Fruit fly (Drosophila melanogaster) whole organism, pupa: ENCODE data around the gene CG11052.

Source experiments
- CG10348 ChIP-seq: fragments of 200-800 bp; sonication (Bioruptor generic); IDR thresholded peaks from 2 replicates; pipeline ENCODE4 v1.3.6; 2022; ENCODE audit warnings: missing biosample characterization, missing genetic modification characterization
- CG17806 ChIP-seq: fragments of 200-800 bp; sonication (Bioruptor generic); optimal IDR thresholded peaks from 2 replicates; lab custom pipeline; 2018; ENCODE audit warnings: missing biosample characterization, mild to moderate bottlenecking, missing genetic modification characterization, moderate library complexity
- CG34367 ChIP-seq: fragments of 200-800 bp; sonication (Bioruptor generic); optimal IDR thresholded peaks from 2 replicates; lab custom pipeline; 2018; ENCODE audit warnings: missing biosample characterization, mild to moderate bottlenecking, missing genetic modification characterization
- CG8159 ChIP-seq: fragments of 200-800 bp; sonication (Bioruptor generic); optimal IDR thresholded peaks from 3 replicates; lab custom pipeline; 2018; ENCODE audit warnings: missing biosample characterization, mild to moderate bottlenecking, missing genetic modification characterization, moderate library complexity
- CG8301 ChIP-seq: fragments of 200-800 bp; sonication (Bioruptor generic); optimal IDR thresholded peaks from 2 replicates; lab custom pipeline; 2018; ENCODE audit warnings: missing biosample characterization, mild to moderate bottlenecking, missing genetic modification characterization
- D1 ChIP-seq: fragments of 200-800 bp; sonication (Bioruptor generic); optimal IDR thresholded peaks from 2 replicates; lab custom pipeline; 2018; ENCODE audit warnings: missing biosample characterization, mild to moderate bottlenecking, missing genetic modification characterization, moderate library complexity
- EcR ChIP-seq: fragments of 200-800 bp; sonication (Bioruptor generic); optimal IDR thresholded peaks from 3 replicates; lab custom pipeline; 2019; ENCODE audit warnings: missing biosample characterization, missing genetic modification characterization, mild to moderate bottlenecking, moderate library complexity, missing genetic modification reagents
- Ets98B ChIP-seq: fragments of 200-800 bp; sonication (Bioruptor generic); IDR thresholded peaks from 2 replicates; pipeline ENCODE4 v1.3.6; 2022; ENCODE audit warnings: missing biosample characterization, missing genetic modification characterization
- Pif1B ChIP-seq: fragments of 200-800 bp; sonication (Bioruptor generic); optimal IDR thresholded peaks from 3 replicates; lab custom pipeline; 2016; ENCODE audit warnings: missing biosample characterization, missing genetic modification characterization
- Snoo ChIP-seq: fragments of 200-800 bp; sonication (Bioruptor generic); optimal IDR thresholded peaks from 3 replicates; lab custom pipeline; 2017; ENCODE audit warnings: missing biosample characterization, mild to moderate bottlenecking, missing genetic modification characterization, inconsistent platforms
- fd96Ca ChIP-seq: fragments of 200-800 bp; sonication (Bioruptor generic); IDR thresholded peaks from 3 replicates; pipeline ENCODE4 v1.3.6; 2022; ENCODE audit warnings: missing biosample characterization, missing genetic modification characterization
- gl ChIP-seq: fragments of 200-800 bp; sonication (Bioruptor generic); optimal IDR thresholded peaks from 2 replicates; lab custom pipeline; 2018; ENCODE audit warnings: missing biosample characterization, mild to moderate bottlenecking, missing genetic modification characterization

DNA sequence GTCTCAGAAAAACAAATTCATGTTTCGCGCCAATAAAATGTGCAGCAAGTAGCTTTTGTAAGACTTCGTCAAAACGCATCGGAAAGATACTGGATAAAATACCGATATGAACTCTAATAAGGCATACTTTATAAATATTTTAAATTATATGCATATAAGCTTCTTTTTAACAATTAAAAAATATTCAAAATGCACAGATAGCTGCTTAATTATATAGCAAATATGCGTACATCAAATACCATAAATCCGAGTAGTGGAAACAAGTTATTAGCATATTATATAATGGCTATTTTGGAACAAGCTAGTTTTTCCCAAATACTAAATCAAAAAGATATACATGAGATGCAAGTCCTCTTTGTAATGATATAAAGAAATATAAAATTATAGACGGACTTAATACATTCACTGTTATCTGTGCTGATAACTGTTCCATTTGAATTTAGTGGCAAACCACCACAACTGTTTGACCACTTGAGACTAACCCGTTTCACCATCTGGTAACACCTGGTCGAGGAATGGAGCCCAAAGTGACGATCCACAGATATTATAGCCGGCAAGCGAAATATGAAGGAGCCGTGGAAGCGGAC lies 9.5 kb downstream of the CG11052 start, which contains the start of gene PIG-H:
- TF ChIP-seq CG34367 (tag; lab: Kevin White, UChicago), result no peak
- TF ChIP-seq Ets98B (GFP tag; lab: Robert Waterston, UW), result no peak
- TF ChIP-seq CG17806 (tag; lab: Kevin White, UChicago), result no peak
- TF ChIP-seq CG10348 (GFP tag; lab: Robert Waterston, UW), result no peak
- no peak for TF ChIP-seq EcR (GFP tag; lab: Kevin White, UChicago)
- no peak for TF ChIP-seq Pif1B (GFP tag; lab: Kevin White, UChicago)
- no peak for TF ChIP-seq D1 (tag; lab: Kevin White, UChicago)
- TF ChIP-seq CG8159 (tag; lab: Kevin White, UChicago), result no peak
- TF ChIP-seq CG8301, result no peak
- no peak for TF ChIP-seq gl (tag; lab: Kevin White, UChicago)
- TF ChIP-seq fd96Ca (GFP tag; lab: Robert Waterston, UW), result no peak
- TF ChIP-seq Snoo (tag; lab: Kevin White, UChicago), result no peak
